Worm (Caenorhabditis elegans) whole organism, mixed stage, embryonic: ENCODE data around the gene mrpl-30.

Experiments used
- M03D4.4 ChIP-seq: sonication (generic microtip); optimal IDR thresholded peaks from 2 replicates; lab custom pipeline; 2017; ENCODE audit warnings: mild to moderate bottlenecking, missing genetic modification characterization, missing compliant biosample characterization
- bed-3 ChIP-seq: fragments of 200-800 bp; sonication (Bioruptor generic); optimal IDR thresholded peaks from 3 replicates; lab custom pipeline; 2018; ENCODE audit warnings: mild to moderate bottlenecking, missing genetic modification characterization, moderate library complexity, missing compliant biosample characterization
- blmp-1 ChIP-seq: fragments of 150-350 bp; optimal IDR thresholded peaks from 2 replicates; lab custom pipeline; 2014; ENCODE audit warnings: missing biosample characterization, missing genetic modification characterization
- ceh-39 ChIP-seq: fragments of 150-350 bp; optimal IDR thresholded peaks from 2 replicates; lab custom pipeline; 2014; ENCODE audit warnings: missing biosample characterization, missing genetic modification characterization
- ceh-43 ChIP-seq: fragments of 200-800 bp; sonication (Bioruptor generic); optimal IDR thresholded peaks from 2 replicates; lab custom pipeline; 2018; ENCODE audit warnings: mild to moderate bottlenecking, missing genetic modification characterization, moderate library complexity, missing compliant biosample characterization
- ceh-83 ChIP-seq: fragments of 200-800 bp; sonication (Bioruptor generic); optimal IDR thresholded peaks from 2 replicates; lab custom pipeline; 2018; ENCODE audit warnings: mild to moderate bottlenecking, missing genetic modification characterization, missing compliant biosample characterization
- ces-1 ChIP-seq: fragments of 150-350 bp; optimal IDR thresholded peaks from 2 replicates; lab custom pipeline; 2014; ENCODE audit warnings: missing biosample characterization, missing genetic modification reagents, missing genetic modification characterization
- cnd-1 ChIP-seq: fragments of 200-800 bp; sonication (Bioruptor generic); optimal IDR thresholded peaks from 2 replicates; lab custom pipeline; 2018; ENCODE audit warnings: mild to moderate bottlenecking, missing genetic modification characterization, missing compliant biosample characterization
- elt-1 ChIP-seq: sonication (generic microtip); optimal IDR thresholded peaks from 2 replicates; lab custom pipeline; 2017; ENCODE audit warnings: missing genetic modification characterization, mild to moderate bottlenecking, missing compliant biosample characterization, antibody characterized with exemption, moderate library complexity, borderline replicate concordance; ENCODE audit not compliant: insufficient read depth
- elt-3 ChIP-seq: fragments of 150-350 bp; optimal IDR thresholded peaks from 2 replicates; lab custom pipeline; 2014; ENCODE audit warnings: missing biosample characterization, missing genetic modification characterization
- ham-2 ChIP-seq: fragments of 200-800 bp; sonication (Bioruptor generic); optimal IDR thresholded peaks from 2 replicates; lab custom pipeline; 2018; ENCODE audit warnings: mild to moderate bottlenecking, missing genetic modification characterization, missing compliant biosample characterization
- hlh-1 ChIP-seq: fragments of 150-350 bp; optimal IDR thresholded peaks from 2 replicates; lab custom pipeline; 2014; ENCODE audit warnings: missing biosample characterization, missing genetic modification reagents, missing genetic modification characterization
- lin-13 ChIP-seq: fragments of 150-350 bp; optimal IDR thresholded peaks from 2 replicates; lab custom pipeline; 2014; ENCODE audit warnings: missing biosample characterization, missing genetic modification characterization
- lin-32 ChIP-seq: fragments of 200-800 bp; sonication (Bioruptor generic); optimal IDR thresholded peaks from 2 replicates; lab custom pipeline; 2018; ENCODE audit warnings: mild to moderate bottlenecking, missing genetic modification characterization, missing compliant biosample characterization
- lsy-2 ChIP-seq: fragments of 150-350 bp; optimal IDR thresholded peaks from 2 replicates; lab custom pipeline; 2014; ENCODE audit warnings: missing biosample characterization, missing genetic modification characterization
- mab-5 ChIP-seq: fragments of 150-350 bp; optimal IDR thresholded peaks from 2 replicates; lab custom pipeline; 2014; ENCODE audit warnings: missing biosample characterization, missing genetic modification characterization
- mep-1 ChIP-seq: fragments of 150-350 bp; optimal IDR thresholded peaks from 2 replicates; lab custom pipeline; 2017; ENCODE audit warnings: missing biosample characterization, missing genetic modification reagents, missing genetic modification characterization, inconsistent platforms
- mls-2 ChIP-seq: sonication (generic microtip); optimal IDR thresholded peaks from 2 replicates; lab custom pipeline; 2016; ENCODE audit warnings: mild to moderate bottlenecking, missing genetic modification characterization, moderate library complexity, missing compliant biosample characterization
- nhr-12 ChIP-seq: fragments of 150-350 bp; optimal IDR thresholded peaks from 2 replicates; lab custom pipeline; 2014; ENCODE audit warnings: missing biosample characterization, missing genetic modification characterization
- nhr-237 ChIP-seq: fragments of 150-350 bp; optimal IDR thresholded peaks from 2 replicates; lab custom pipeline; 2014; ENCODE audit warnings: missing biosample characterization, missing genetic modification characterization
- nhr-28 ChIP-seq: fragments of 150-350 bp; optimal IDR thresholded peaks from 2 replicates; lab custom pipeline; 2014; ENCODE audit warnings: missing biosample characterization, missing genetic modification characterization
- nhr-76 ChIP-seq: sonication (generic microtip); optimal IDR thresholded peaks from 2 replicates; lab custom pipeline; 2017; ENCODE audit warnings: missing biosample characterization, missing genetic modification characterization
- pha-4 ChIP-seq: fragments of 150-350 bp; optimal IDR thresholded peaks from 2 replicates; lab custom pipeline; 2018; ENCODE audit warnings: missing biosample characterization, missing genetic modification reagents, missing genetic modification characterization
- snpc-4 ChIP-seq: fragments of 150-350 bp; optimal IDR thresholded peaks from 2 replicates; lab custom pipeline; 2014; ENCODE audit warnings: missing biosample characterization, missing genetic modification characterization
- sptf-1 ChIP-seq: sonication (generic microtip); optimal IDR thresholded peaks from 2 replicates; lab custom pipeline; 2017; ENCODE audit warnings: mild to moderate bottlenecking, missing genetic modification characterization, moderate library complexity, missing compliant biosample characterization
- tbx-8 ChIP-seq: fragments of 200-800 bp; sonication (Bioruptor generic); optimal IDR thresholded peaks from 2 replicates; lab custom pipeline; 2018; ENCODE audit warnings: mild to moderate bottlenecking, missing genetic modification characterization, moderate library complexity, missing compliant biosample characterization
- unc-120 ChIP-seq: sonication (generic microtip); optimal IDR thresholded peaks from 2 replicates; lab custom pipeline; 2017; ENCODE audit warnings: missing genetic modification characterization, missing compliant biosample characterization; ENCODE audit not compliant: poor library complexity, severe bottlenecking
- unc-39 ChIP-seq: fragments of 150-350 bp; optimal IDR thresholded peaks from 2 replicates; lab custom pipeline; 2014; ENCODE audit warnings: missing biosample characterization, missing genetic modification characterization
- unc-62 ChIP-seq: fragments of 150-350 bp; optimal IDR thresholded peaks from 2 replicates; lab custom pipeline; 2014; ENCODE audit warnings: missing biosample characterization, missing genetic modification reagents, missing genetic modification characterization
- zip-8 ChIP-seq: fragments of 150-350 bp; optimal IDR thresholded peaks from 2 replicates; lab custom pipeline; 2014; ENCODE audit warnings: missing biosample characterization, missing genetic modification characterization
- ztf-11 ChIP-seq: fragments of 150-350 bp; optimal IDR thresholded peaks from 2 replicates; lab custom pipeline; 2014; ENCODE audit warnings: missing biosample characterization, missing genetic modification characterization

mrpl-30 gene

DNA sequence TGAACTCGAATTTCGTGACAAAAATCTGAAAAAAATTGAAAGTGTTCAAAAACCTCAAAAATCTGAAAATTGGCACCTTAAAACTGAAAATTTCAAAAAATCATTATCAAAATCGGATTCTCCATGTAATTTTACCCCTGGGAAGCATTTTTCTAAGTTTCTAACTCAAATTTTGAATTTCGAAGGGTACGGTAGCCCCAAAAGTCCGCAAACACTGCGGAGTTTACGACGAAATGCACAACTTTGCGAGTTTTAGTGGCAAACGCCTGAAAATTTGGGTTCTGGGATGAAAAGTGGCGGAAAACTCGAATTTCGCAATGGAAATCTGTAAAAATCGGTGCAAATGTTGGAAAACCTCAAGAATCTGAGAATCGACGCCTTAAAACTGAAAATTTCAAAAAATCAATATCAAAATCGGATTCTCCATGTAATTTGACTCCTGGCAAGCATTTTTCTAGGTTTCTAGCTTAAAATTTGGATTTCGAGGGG, 17.1 kb downstream of the mrpl-30 start:
- TF ChIP-seq lin-13 (tag; lab: Kevin White, UChicago), result peak; percentile 9
- no peak for TF ChIP-seq lin-32 (GFP tag; lab: Kevin White, UChicago)
- TF ChIP-seq mls-2 (tag; lab: Kevin White, UChicago), result no peak
- TF ChIP-seq lsy-2 (tag; lab: Kevin White, UChicago), result peak; percentile 53

DNA sequence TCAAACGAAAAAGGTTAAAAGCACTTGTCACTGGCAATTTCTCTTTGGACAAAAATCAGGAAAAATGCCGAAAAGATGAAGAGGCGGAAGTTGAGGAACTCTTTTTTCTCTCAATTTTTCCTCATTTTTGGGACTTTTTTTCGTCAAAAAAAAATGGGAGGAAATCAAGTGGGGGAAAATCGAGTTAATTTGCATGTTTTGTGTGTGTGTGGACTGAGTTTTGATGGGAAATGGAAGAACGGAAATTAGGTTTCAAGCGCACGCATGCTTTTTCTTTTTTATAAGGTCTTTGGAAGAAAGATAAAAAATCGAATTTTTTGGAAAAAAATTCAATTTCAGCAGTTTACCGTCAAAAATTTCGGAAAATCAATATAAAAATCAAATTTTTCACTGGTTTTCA, 19.1 kb downstream of the mrpl-30 start:
- TF ChIP-seq ces-1 (peak; percentile 76), sptf-1 (tag; lab: Kevin White, UChicago) (no peak)
- TF ChIP-seq, all 35 proteins: peak for 1

DNA sequence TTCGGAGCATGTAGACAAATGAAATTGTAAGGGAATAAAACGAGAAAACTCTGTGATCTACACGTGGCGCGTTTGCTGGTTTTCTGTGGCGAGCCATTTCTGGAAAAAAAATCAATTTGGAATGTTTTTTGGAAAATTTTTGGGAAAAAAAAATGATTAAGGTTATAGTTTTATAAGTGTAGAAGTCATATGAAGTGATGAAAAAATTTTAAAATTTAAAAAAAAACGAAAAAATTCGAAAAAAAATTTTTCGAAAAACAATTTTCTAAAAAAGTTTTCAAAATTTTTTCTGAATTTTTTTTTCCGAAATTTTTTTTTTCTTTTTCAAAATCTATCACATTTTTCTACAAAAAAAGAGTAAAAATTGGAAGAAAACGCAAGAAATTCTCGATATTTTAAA, 24.3 kb downstream of the mrpl-30 start, which contains the start of gene H14E04.3:
Gene H14E04.3, minus strand, starts transcription at position 101 of the 400 bp plus-strand sequence.
- TF ChIP-seq ztf-11 (tag; lab: Kevin White, UChicago) (no peak), unc-120 (no peak), pha-4 (tag; lab: Kevin White, UChicago) (no peak), mep-1 (tag; lab: Kevin White, UChicago) (no peak), lin-32 (GFP tag; lab: Kevin White, UChicago) (no peak), ceh-43 (no peak), ham-2 (GFP tag; lab: Kevin White, UChicago) (no peak)

DNA sequence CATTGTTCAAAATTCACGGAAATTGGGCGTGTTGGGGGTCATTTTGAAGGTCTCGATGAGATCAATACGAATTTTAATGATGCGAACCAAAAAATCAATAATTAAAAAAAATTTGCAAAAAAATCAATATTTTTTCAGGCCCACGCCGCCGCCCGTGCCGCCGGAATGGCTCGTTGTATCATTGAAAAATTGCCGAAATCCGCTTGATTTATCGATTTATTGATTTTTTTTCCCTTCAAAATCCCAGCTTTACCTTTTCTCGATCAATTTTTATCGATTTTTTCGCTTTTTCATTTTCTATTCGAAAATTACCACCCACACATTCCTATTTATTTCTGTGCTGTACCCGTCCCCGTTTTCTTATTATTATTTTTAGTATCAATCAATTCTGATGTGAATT, 26.4 kb downstream of the mrpl-30 start:
- no peak for TF ChIP-seq zip-8
- no peak for TF ChIP-seq unc-120
- TF ChIP-seq blmp-1 (tag; lab: Kevin White, UChicago), result no peak
- no peak for TF ChIP-seq M03D4.4 (tag; lab: Kevin White, UChicago)
- no peak for TF ChIP-seq pha-4 (tag; lab: Kevin White, UChicago)
- TF ChIP-seq ceh-83, result no peak
- TF ChIP-seq lin-32 (GFP tag; lab: Kevin White, UChicago), result no peak
- TF ChIP-seq unc-39 (tag; lab: Kevin White, UChicago), result no peak
- no peak for TF ChIP-seq cnd-1 (tag; lab: Kevin White, UChicago)
- TF ChIP-seq mep-1 (tag; lab: Kevin White, UChicago), result no peak
- TF ChIP-seq mab-5 (tag; lab: Kevin White, UChicago), result no peak
- no peak for TF ChIP-seq nhr-28
- no peak for TF ChIP-seq ces-1
- no peak for TF ChIP-seq ceh-39 (tag; lab: Kevin White, UChicago)
- TF ChIP-seq sptf-1 (tag; lab: Kevin White, UChicago), result no peak
- no peak for TF ChIP-seq nhr-12 (tag; lab: Kevin White, UChicago)
- TF ChIP-seq nhr-237 (tag; lab: Kevin White, UChicago), result no peak
- TF ChIP-seq tbx-8 (GFP tag; lab: Kevin White, UChicago), result no peak
- no peak for TF ChIP-seq lin-13 (tag; lab: Kevin White, UChicago)

DNA sequence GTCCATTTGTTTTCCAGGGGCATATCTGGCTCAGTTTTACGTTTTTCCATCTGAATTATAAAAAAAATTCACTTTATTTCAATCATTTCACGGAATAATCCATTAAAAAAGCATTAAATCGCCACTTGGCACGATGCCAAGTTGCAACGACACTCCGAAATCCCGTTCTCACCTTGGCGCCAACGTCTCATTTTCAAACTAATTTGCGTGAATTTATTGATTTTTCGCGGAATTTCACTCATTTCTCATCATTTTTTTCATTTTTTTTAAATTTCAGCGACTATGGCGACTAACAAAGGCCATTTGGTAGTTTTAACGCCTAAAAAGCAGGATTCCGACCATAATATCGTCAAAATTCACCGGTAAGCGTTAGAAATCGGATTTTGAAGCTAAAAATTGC, 34.9 kb downstream of the mrpl-30 start, which contains the start of gene H14E04.2:
Gene H14E04.2, plus strand, starts transcription at position 276 of the 400 bp plus-strand sequence.
- TF ChIP-seq ces-1 (peak; percentile 72), ceh-83 (no peak), mab-5 (tag; lab: Kevin White, UChicago) (no peak), pha-4 (tag; lab: Kevin White, UChicago) (peak; percentile 85), lin-13 (tag; lab: Kevin White, UChicago) (peak; percentile 75), mep-1 (tag; lab: Kevin White, UChicago) (peak; percentile 81), ceh-43 (no peak), unc-62 (GFP tag; lab: Kevin White, UChicago) (no peak), lsy-2 (tag; lab: Kevin White, UChicago) (peak; percentile 24), hlh-1 (tag; lab: Kevin White, UChicago) (peak; percentile 19)

DNA sequence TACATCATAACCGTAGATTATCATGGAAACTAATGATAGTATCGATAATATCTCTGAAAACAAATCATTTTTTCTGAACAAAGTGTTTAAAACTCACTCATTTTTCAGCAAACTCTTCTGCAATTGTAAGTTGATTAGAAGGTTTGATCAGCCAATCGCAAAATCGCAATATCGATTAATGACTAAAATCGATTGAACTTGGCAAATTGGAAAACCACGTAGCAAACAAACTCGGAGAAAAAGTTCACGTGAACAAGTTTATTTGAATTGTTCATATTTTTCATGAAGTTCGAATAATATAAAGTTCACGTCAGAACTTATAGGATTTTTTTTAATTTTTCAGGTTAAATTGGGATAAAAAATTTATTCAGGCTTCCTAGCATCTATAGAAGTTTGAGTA, 38.9 kb downstream of the mrpl-30 start, which contains the start of gene H04J21.1:
Gene H04J21.1, minus strand, starts transcription at position 101 of the 400 bp plus-strand sequence.
- TF ChIP-seq cnd-1 (tag; lab: Kevin White, UChicago), result no peak

DNA sequence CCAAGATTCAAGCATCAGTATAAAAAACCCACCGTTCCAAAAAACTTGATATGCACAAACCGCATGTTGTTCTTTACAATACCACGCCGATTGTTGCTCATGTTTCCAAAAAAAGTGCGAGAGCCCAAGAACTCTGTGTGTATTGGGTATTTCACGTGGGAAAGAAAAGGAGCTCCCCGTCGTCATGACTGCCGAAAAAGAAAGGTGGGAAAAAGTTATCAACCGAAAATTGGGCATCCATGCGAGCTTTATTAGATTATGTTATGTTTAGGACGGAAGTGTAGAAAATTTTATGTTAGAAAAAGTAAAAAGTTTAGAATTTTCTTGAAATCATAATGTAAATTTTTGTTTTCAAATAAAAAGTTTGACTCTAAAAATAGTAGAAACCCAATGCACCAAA, 42.4 kb downstream of the mrpl-30 start, which contains the start of gene H04J21.4:
Gene H04J21.4, minus strand, starts transcription at position 101 of the 400 bp plus-strand sequence.
- TF ChIP-seq mep-1 (tag; lab: Kevin White, UChicago) (no peak), elt-1 (tag; lab: Kevin White, UChicago) (no peak), snpc-4 (tag; lab: Kevin White, UChicago) (no peak), unc-120 (no peak), ceh-43 (no peak), blmp-1 (tag; lab: Kevin White, UChicago) (no peak), sptf-1 (tag; lab: Kevin White, UChicago) (no peak), unc-62 (GFP tag; lab: Kevin White, UChicago) (no peak), cnd-1 (tag; lab: Kevin White, UChicago) (no peak), lin-32 (GFP tag; lab: Kevin White, UChicago) (no peak), elt-3 (tag; lab: Kevin White, UChicago) (no peak), bed-3 (GFP tag; lab: Kevin White, UChicago) (no peak), nhr-28 (no peak), ceh-83 (no peak), ceh-39 (tag; lab: Kevin White, UChicago) (no peak), ztf-11 (tag; lab: Kevin White, UChicago) (no peak), lsy-2 (tag; lab: Kevin White, UChicago) (no peak), mls-2 (tag; lab: Kevin White, UChicago) (no peak), nhr-76 (tag; lab: Kevin White, UChicago) (no peak)
